Worm (Caenorhabditis elegans) whole organism, L2 larva: ENCODE data around the gene idpc-4.

Experiments used
- alr-1 ChIP-seq: fragments of 150-350 bp; optimal IDR thresholded peaks from 2 replicates; lab custom pipeline; 2014; ENCODE audit warnings: missing biosample characterization, missing genetic modification characterization
- aly-2 ChIP-seq: fragments of 150-350 bp; optimal IDR thresholded peaks from 2 replicates; lab custom pipeline; 2014; ENCODE audit warnings: missing biosample characterization, missing genetic modification characterization
- blmp-1 ChIP-seq: sonication (generic microtip); optimal IDR thresholded peaks from 2 replicates; lab custom pipeline; 2017; ENCODE audit warnings: missing genetic modification characterization, mild to moderate bottlenecking, missing compliant biosample characterization, antibody characterized with exemption, moderate library complexity; ENCODE audit not compliant: insufficient read depth
- ceh-82 ChIP-seq: fragments of 150-350 bp; optimal IDR thresholded peaks from 2 replicates; lab custom pipeline; 2014; ENCODE audit warnings: missing biosample characterization, missing genetic modification characterization
- elt-3 ChIP-seq: sonication (generic microtip); optimal IDR thresholded peaks from 2 replicates; lab custom pipeline; 2017; ENCODE audit warnings: missing biosample characterization, missing genetic modification characterization
- nhr-12 ChIP-seq: fragments of 150-350 bp; optimal IDR thresholded peaks from 2 replicates; lab custom pipeline; 2014; ENCODE audit warnings: missing biosample characterization, missing genetic modification characterization
- nhr-129 ChIP-seq: fragments of 150-350 bp; optimal IDR thresholded peaks from 2 replicates; lab custom pipeline; 2014; ENCODE audit warnings: missing biosample characterization, missing genetic modification characterization
- nhr-237 ChIP-seq: fragments of 150-350 bp; optimal IDR thresholded peaks from 2 replicates; lab custom pipeline; 2014; ENCODE audit warnings: missing biosample characterization, missing genetic modification characterization
- nhr-77 ChIP-seq: fragments of 150-350 bp; optimal IDR thresholded peaks from 2 replicates; lab custom pipeline; 2014; ENCODE audit warnings: missing biosample characterization, missing genetic modification characterization
- skn-1 ChIP-seq: sonication (generic microtip); optimal IDR thresholded peaks from 2 replicates; lab custom pipeline; 2017; ENCODE audit warnings: missing biosample characterization, missing genetic modification characterization
- unc-39 ChIP-seq: fragments of 150-350 bp; optimal IDR thresholded peaks from 2 replicates; lab custom pipeline; 2014; ENCODE audit warnings: missing biosample characterization, missing genetic modification characterization
- ztf-11 ChIP-seq: sonication (generic microtip); optimal IDR thresholded peaks from 2 replicates; lab custom pipeline; 2017; ENCODE audit warnings: missing biosample characterization, missing genetic modification characterization
- ztf-4 ChIP-seq: fragments of 150-350 bp; optimal IDR thresholded peaks from 2 replicates; lab custom pipeline; 2014; ENCODE audit warnings: missing biosample characterization, missing genetic modification characterization

DNA sequence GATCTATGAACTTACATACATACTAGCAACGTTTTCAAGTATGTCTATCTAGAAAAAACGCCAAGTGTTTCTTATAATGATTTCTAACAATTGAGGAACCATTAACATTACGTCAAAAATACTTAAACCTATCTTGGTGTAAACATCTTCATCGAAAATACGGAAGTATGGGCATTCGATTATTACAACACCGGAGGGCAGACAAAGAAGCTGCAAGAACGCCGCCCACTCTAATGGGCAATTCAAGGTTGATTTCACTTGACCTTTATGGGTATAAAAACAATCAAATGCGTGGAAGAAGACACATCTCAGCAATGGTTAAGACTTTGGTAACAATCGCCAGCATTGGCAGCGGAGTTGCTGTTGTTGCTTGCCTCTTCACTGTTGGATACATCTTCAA is 4.4 kb downstream of the idpc-4 start, which contains the start of gene col-146:
- TF ChIP-seq ztf-11 (tag; lab: Kevin White, UChicago) (no peak), unc-39 (no peak), nhr-237 (tag; lab: Kevin White, UChicago) (no peak), nhr-77 (no peak), ztf-4 (tag; lab: Kevin White, UChicago) (no peak), alr-1 (tag; lab: Kevin White, UChicago) (no peak), ceh-82 (tag; lab: Kevin White, UChicago) (no peak), blmp-1 (tag; lab: Kevin White, UChicago) (no peak), nhr-12 (tag; lab: Kevin White, UChicago) (no peak), aly-2 (tag; lab: Kevin White, UChicago) (no peak), elt-3 (no peak), nhr-129 (tag; lab: Kevin White, UChicago) (no peak), skn-1 (tag; lab: Kevin White, UChicago) (no peak)
